Worm (Caenorhabditis elegans) whole organism, young adult: ENCODE results near the gene C06A8.8.

Experiments used
- B0019.2 ChIP-seq: fragments of 200-800 bp; sonication (Bioruptor generic); conservative IDR thresholded peaks from 2 replicates; pipeline ENCODE4 v1.3.6; 2022; ENCODE audit warnings: missing genetic modification reagents, missing genetic modification characterization, missing compliant biosample characterization
- B0261.1 ChIP-seq: sonication (generic microtip); optimal IDR thresholded peaks from 2 replicates; lab custom pipeline; 2016; ENCODE audit warnings: mild to moderate bottlenecking, missing genetic modification characterization, moderate library complexity, missing compliant biosample characterization
- C06A6.2 ChIP-seq: fragments of 200-800 bp; sonication (Bioruptor generic); conservative IDR thresholded peaks from 2 replicates; pipeline ENCODE4 v1.3.6; 2022; ENCODE audit warnings: missing genetic modification characterization, missing compliant biosample characterization
- C17E4.6 ChIP-seq: fragments of 200-800 bp; sonication (Bioruptor generic); IDR thresholded peaks from 2 replicates; pipeline ENCODE4 v1.3.6; 2022; ENCODE audit warnings: missing genetic modification reagents, missing genetic modification characterization, missing compliant biosample characterization
- F37B4.10 ChIP-seq: fragments of 200-800 bp; sonication (Bioruptor generic); IDR thresholded peaks from 2 replicates; pipeline ENCODE4 v1.3.6; 2022; ENCODE audit warnings: missing genetic modification characterization, missing compliant biosample characterization
- F52B5.7 ChIP-seq: sonication (generic microtip); optimal IDR thresholded peaks from 2 replicates; lab custom pipeline; 2016; ENCODE audit warnings: mild to moderate bottlenecking, missing genetic modification characterization, missing compliant biosample characterization
- F57A8.1 ChIP-seq: fragments of 200-800 bp; sonication (Bioruptor generic); optimal IDR thresholded peaks from 2 replicates; lab custom pipeline; 2018; ENCODE audit warnings: mild to moderate bottlenecking, missing genetic modification characterization, moderate library complexity, missing compliant biosample characterization
- T07F8.4 ChIP-seq: sonication (generic microtip); optimal IDR thresholded peaks from 2 replicates; lab custom pipeline; 2016; ENCODE audit warnings: mild to moderate bottlenecking, missing genetic modification characterization, moderate library complexity, missing compliant biosample characterization
- Y53F4B.3 ChIP-seq: fragments of 200-800 bp; sonication (Bioruptor generic); IDR thresholded peaks from 2 replicates; pipeline ENCODE4 v1.3.6; 2022; ENCODE audit warnings: missing genetic modification reagents, missing genetic modification characterization, missing compliant biosample characterization
- Y56A3A.18 ChIP-seq: fragments of 200-800 bp; sonication (Bioruptor generic); IDR thresholded peaks from 2 replicates; pipeline ENCODE4 v1.3.6; 2022; ENCODE audit warnings: missing genetic modification reagents, missing genetic modification characterization, missing compliant biosample characterization
- Y95B8A.8 ChIP-seq: fragments of 200-800 bp; sonication (Bioruptor generic); IDR thresholded peaks from 2 replicates; pipeline ENCODE4 v1.3.6; 2022; ENCODE audit warnings: missing genetic modification reagents, missing genetic modification characterization, missing compliant biosample characterization
- ZK185.1 ChIP-seq: sonication (generic microtip); optimal IDR thresholded peaks from 2 replicates; lab custom pipeline; 2016; ENCODE audit warnings: mild to moderate bottlenecking, missing genetic modification characterization, missing compliant biosample characterization; ENCODE audit not compliant: poor library complexity, severe bottlenecking
- akir-1 ChIP-seq: fragments of 200-800 bp; sonication (Bioruptor generic); optimal IDR thresholded peaks from 2 replicates; lab custom pipeline; 2018; ENCODE audit warnings: mild to moderate bottlenecking, missing genetic modification characterization, moderate library complexity, missing compliant biosample characterization
- aptf-3 ChIP-seq: fragments of 200-800 bp; sonication (Bioruptor generic); IDR thresholded peaks from 2 replicates; pipeline ENCODE4 v1.3.6; 2022; ENCODE audit warnings: missing genetic modification characterization, missing compliant biosample characterization
- athp-1 ChIP-seq: sonication (generic microtip); optimal IDR thresholded peaks from 2 replicates; lab custom pipeline; 2017; ENCODE audit warnings: mild to moderate bottlenecking, missing genetic modification characterization, missing compliant biosample characterization
- attf-5 ChIP-seq: fragments of 200-800 bp; sonication (Bioruptor generic); optimal IDR thresholded peaks from 2 replicates; lab custom pipeline; 2018; ENCODE audit warnings: mild to moderate bottlenecking, missing genetic modification characterization, missing compliant biosample characterization
- ceh-40 ChIP-seq: fragments of 200-800 bp; sonication (Bioruptor generic); IDR thresholded peaks from 2 replicates; pipeline ENCODE4 v1.3.6; 2022; ENCODE audit warnings: missing genetic modification characterization, missing compliant biosample characterization
- efl-1 ChIP-seq: fragments of 150-350 bp; optimal IDR thresholded peaks from 2 replicates; lab custom pipeline; 2014; ENCODE audit warnings: missing biosample characterization, missing genetic modification reagents, missing genetic modification characterization
- egl-44 ChIP-seq: fragments of 200-800 bp; sonication (Bioruptor generic); IDR thresholded peaks from 2 replicates; pipeline ENCODE4 v1.3.6; 2022; ENCODE audit warnings: missing genetic modification reagents, missing genetic modification characterization, missing compliant biosample characterization
- egrh-3 ChIP-seq: fragments of 200-800 bp; sonication (Bioruptor generic); IDR thresholded peaks from 2 replicates; pipeline ENCODE4 v1.3.6; 2022; ENCODE audit warnings: missing genetic modification reagents, missing genetic modification characterization, missing compliant biosample characterization
- ekl-4 ChIP-seq: fragments of 200-800 bp; sonication (Bioruptor generic); IDR thresholded peaks from 2 replicates; pipeline ENCODE4 v1.3.6; 2022; ENCODE audit warnings: missing genetic modification reagents, missing genetic modification characterization, missing compliant biosample characterization
- hlh-26 ChIP-seq: fragments of 200-800 bp; sonication (Bioruptor generic); conservative IDR thresholded peaks from 2 replicates; pipeline ENCODE4 v1.3.6; 2022; ENCODE audit warnings: missing genetic modification reagents, missing genetic modification characterization, missing compliant biosample characterization
- hmg-1.2 ChIP-seq: fragments of 200-800 bp; sonication (Bioruptor generic); IDR thresholded peaks from 2 replicates; pipeline ENCODE4 v1.3.6; 2022; ENCODE audit warnings: missing genetic modification reagents, missing genetic modification characterization, missing compliant biosample characterization
- hsf-1 ChIP-seq: fragments of 200-800 bp; sonication (Bioruptor generic); IDR thresholded peaks from 2 replicates; pipeline ENCODE4 v1.3.6; 2022; ENCODE audit warnings: missing genetic modification reagents, missing genetic modification characterization, missing compliant biosample characterization
- lir-1 ChIP-seq: fragments of 200-800 bp; sonication (Bioruptor generic); conservative IDR thresholded peaks from 2 replicates; pipeline ENCODE4 v1.3.6; 2022; ENCODE audit warnings: missing genetic modification reagents, missing genetic modification characterization, missing compliant biosample characterization
- madf-6 ChIP-seq: fragments of 200-800 bp; sonication (Bioruptor generic); IDR thresholded peaks from 2 replicates; pipeline ENCODE4 v1.3.6; 2022; ENCODE audit warnings: missing genetic modification reagents, missing genetic modification characterization, missing compliant biosample characterization
- mcd-1 ChIP-seq: fragments of 200-800 bp; sonication (Bioruptor generic); IDR thresholded peaks from 2 replicates; pipeline ENCODE4 v1.3.6; 2022; ENCODE audit warnings: missing genetic modification reagents, missing genetic modification characterization, missing compliant biosample characterization
- mxl-1 ChIP-seq: sonication (generic microtip); optimal IDR thresholded peaks from 2 replicates; lab custom pipeline; 2016; ENCODE audit warnings: missing genetic modification characterization, missing compliant biosample characterization
- nfya-2 ChIP-seq: fragments of 200-800 bp; sonication (Bioruptor generic); IDR thresholded peaks from 2 replicates; pipeline ENCODE4 v1.3.6; 2022; ENCODE audit warnings: missing genetic modification reagents, missing genetic modification characterization, missing compliant biosample characterization
- nfyb-1 ChIP-seq: fragments of 200-800 bp; sonication (Bioruptor generic); IDR thresholded peaks from 2 replicates; pipeline ENCODE4 v1.3.6; 2022; ENCODE audit warnings: missing genetic modification reagents, missing genetic modification characterization, missing compliant biosample characterization
- nhr-179 ChIP-seq: sonication (generic microtip); optimal IDR thresholded peaks from 2 replicates; lab custom pipeline; 2016; ENCODE audit warnings: mild to moderate bottlenecking, missing genetic modification characterization, missing compliant biosample characterization
- nhr-27 ChIP-seq: fragments of 200-800 bp; sonication (Bioruptor generic); optimal IDR thresholded peaks from 2 replicates; lab custom pipeline; 2018; ENCODE audit warnings: mild to moderate bottlenecking, missing genetic modification characterization, moderate library complexity, missing compliant biosample characterization
- nhr-90 ChIP-seq: sonication (generic microtip); optimal IDR thresholded peaks from 2 replicates; lab custom pipeline; 2016; ENCODE audit warnings: missing genotype, mild to moderate bottlenecking, missing genetic modification characterization, missing compliant biosample characterization
- pha-4 ChIP-seq: fragments of 150-350 bp; sonication (generic microtip); optimal IDR thresholded peaks from 2 replicates; lab custom pipeline; 2014; ENCODE audit warnings: missing biosample characterization, missing genetic modification reagents, missing genetic modification characterization
- sdz-38 ChIP-seq: sonication (generic microtip); optimal IDR thresholded peaks from 2 replicates; lab custom pipeline; 2016; ENCODE audit warnings: missing genotype, missing genetic modification characterization, missing compliant biosample characterization
- sea-2 ChIP-seq: fragments of 200-800 bp; sonication (Bioruptor generic); IDR thresholded peaks from 2 replicates; pipeline ENCODE4 v1.3.6; 2022; ENCODE audit warnings: missing genetic modification characterization, missing compliant biosample characterization
- snpc-1.3 ChIP-seq: sonication (generic microtip); optimal IDR thresholded peaks from 2 replicates; lab custom pipeline; 2017; ENCODE audit warnings: missing genetic modification characterization, mild to moderate bottlenecking, missing compliant biosample characterization, antibody characterized with exemption, moderate library complexity, missing genotype, missing genetic modification reagents; ENCODE audit not compliant: insufficient read depth
- snpc-4 ChIP-seq, 5 experiments: fragments of 150-350 bp in 1 of 5; sonication (generic microtip) in 4 of 5; optimal IDR thresholded peaks; 2 replicates each; lab custom pipeline; 2014 to 2018; ENCODE audit warnings: missing genetic modification characterization in 5 of 5, missing biosample characterization in 3 of 5, antibody characterized with exemption in 2 of 5, mild to moderate bottlenecking in 2 of 5, missing compliant biosample characterization in 2 of 5, missing genotype in 2 of 5, moderate library complexity in 2 of 5, missing genetic modification reagents in 1 of 5
- sptf-2 ChIP-seq: fragments of 200-800 bp; sonication (Bioruptor generic); optimal IDR thresholded peaks from 2 replicates; lab custom pipeline; 2018; ENCODE audit warnings: mild to moderate bottlenecking, missing genetic modification characterization, missing compliant biosample characterization
- unc-130 ChIP-seq: sonication (generic microtip); optimal IDR thresholded peaks from 2 replicates; lab custom pipeline; 2016; ENCODE audit warnings: missing genetic modification reagents, missing genetic modification characterization, missing compliant biosample characterization
- zim-3 ChIP-seq: sonication (generic microtip); optimal IDR thresholded peaks from 2 replicates; lab custom pipeline; 2017; ENCODE audit warnings: mild to moderate bottlenecking, missing genetic modification characterization, moderate library complexity, missing compliant biosample characterization
- ztf-18 ChIP-seq: sonication (generic microtip); optimal IDR thresholded peaks from 2 replicates; lab custom pipeline; 2016; ENCODE audit warnings: missing genotype, mild to moderate bottlenecking, missing genetic modification characterization, missing compliant biosample characterization
- ztf-25 ChIP-seq: fragments of 200-800 bp; sonication (Bioruptor generic); IDR thresholded peaks from 2 replicates; pipeline ENCODE4 v1.3.6; 2022; ENCODE audit warnings: missing genetic modification reagents, missing genetic modification characterization, missing compliant biosample characterization
- ztf-28 ChIP-seq: fragments of 200-800 bp; sonication (Bioruptor generic); IDR thresholded peaks from 2 replicates; pipeline ENCODE4 v1.3.6; 2022; ENCODE audit warnings: missing genetic modification reagents, missing genetic modification characterization, missing compliant biosample characterization
- ztf-3 ChIP-seq: fragments of 200-800 bp; sonication (Bioruptor generic); optimal IDR thresholded peaks from 2 replicates; lab custom pipeline; 2018; ENCODE audit warnings: mild to moderate bottlenecking, missing genetic modification characterization, missing compliant biosample characterization

C06A8.8 gene

DNA sequence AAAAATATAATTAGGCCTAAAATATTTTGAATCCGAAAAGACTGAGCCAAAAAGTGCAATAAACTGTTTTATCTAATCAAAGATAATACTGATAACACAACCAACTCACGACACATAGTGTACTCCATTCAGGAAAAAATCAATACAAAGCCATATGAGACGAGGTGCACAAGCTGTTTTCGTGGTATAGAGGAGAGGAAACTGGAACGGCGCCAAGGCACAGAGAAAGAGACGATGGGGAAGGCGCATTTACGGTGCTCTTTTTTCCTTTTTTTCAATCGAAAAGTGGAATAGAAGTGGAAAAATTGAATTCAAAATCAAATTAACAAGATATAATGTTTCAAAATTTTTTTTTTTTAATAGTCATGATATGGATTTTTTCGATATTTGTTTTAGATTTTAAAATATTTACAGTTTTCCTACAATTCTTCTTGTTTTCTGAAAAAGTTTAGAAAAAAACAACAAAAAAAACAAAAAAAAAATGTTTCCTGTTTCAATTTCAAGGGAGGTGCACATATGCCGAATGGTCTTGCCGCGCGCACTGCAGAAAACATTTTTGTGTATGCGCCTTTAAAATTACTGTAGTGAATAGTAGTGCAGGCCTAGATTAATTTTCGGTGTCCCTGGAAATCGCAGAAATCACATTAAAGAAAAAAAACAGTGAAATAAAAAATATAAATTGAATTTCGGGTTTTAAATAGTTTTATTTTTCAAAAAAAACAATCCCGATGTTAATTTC, 13.3 kb downstream of the C06A8.8 start, which contains the start of gene B0228.7 (continued):
- TF ChIP-seq efl-1 (peak; percentile 69), lir-1 (GFP tag; lab: Robert Waterston, UW) (no peak), nhr-90 (no peak), athp-1 (tag; lab: Kevin White, UChicago) (peak; percentile 2), attf-5 (GFP tag; lab: Kevin White, UChicago) (peak; percentile 28), madf-6 (peak; percentile 97), nhr-179 (tag; lab: Kevin White, UChicago) (no peak), zim-3 (tag; lab: Kevin White, UChicago) (no peak), T07F8.4 (tag; lab: Kevin White, UChicago) (no peak), ZK185.1 (tag; lab: Kevin White, UChicago) (no peak), snpc-4 (GFP tag; optimal IDR thresholded peaks at IDR 0.05; lab: Kevin White, UChicago) (peak; percentile 19), snpc-4 (tag; optimal IDR thresholded peaks at IDR 0.05; lab: Kevin White, UChicago) (no peak)

DNA sequence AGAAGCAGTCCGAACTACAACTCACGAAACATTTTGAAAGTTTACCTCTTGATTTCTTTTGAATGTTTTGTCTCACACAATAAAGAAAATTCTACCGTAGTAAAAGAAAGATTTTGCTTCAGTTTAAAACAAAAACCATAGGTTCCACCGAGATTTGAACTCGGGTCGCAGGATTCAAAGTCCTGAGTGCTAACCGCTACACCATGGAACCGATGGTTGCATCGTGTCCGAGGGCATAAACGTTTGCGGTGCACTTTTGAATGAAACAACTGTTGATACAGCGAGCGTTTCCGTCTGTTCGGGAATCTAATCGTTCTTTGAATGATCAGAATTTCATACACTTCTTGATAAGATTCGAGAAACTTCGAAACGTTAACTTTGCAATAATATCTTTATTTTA, 15.0 kb downstream of the C06A8.8 start:
- TF ChIP-seq ztf-3 (GFP tag; lab: Kevin White, UChicago) = peak; percentile 59
- peak; percentile 65 for TF ChIP-seq hmg-1.2 (GFP tag; lab: Robert Waterston, UW)
- no peak for TF ChIP-seq sea-2 (GFP tag; lab: Robert Waterston, UW)
- TF ChIP-seq hlh-26 (GFP tag; lab: Robert Waterston, UW) = no peak
- 0 out of 2 replicates have a peak, but pooled peaks have one; percentile 48 for TF ChIP-seq C17E4.6 (GFP tag; lab: Robert Waterston, UW)
- no peak for TF ChIP-seq egrh-3 (GFP tag; lab: Robert Waterston, UW)
- TF ChIP-seq F37B4.10 (GFP tag; lab: Robert Waterston, UW) = 0 out of 2 replicates have a peak, but pooled peaks have one; percentile 71
- no peak for TF ChIP-seq T07F8.4 (tag; lab: Kevin White, UChicago)
- 0 out of 2 replicates have a peak, but pooled peaks have one; percentile 16 for TF ChIP-seq Y53F4B.3 (GFP tag; lab: Robert Waterston, UW)
- 0 out of 2 replicates have a peak, but pooled peaks have one; percentile 10 for TF ChIP-seq Y95B8A.8 (GFP tag; lab: Robert Waterston, UW)
- 0 out of 2 replicates have a peak, but pooled peaks have one; percentile 42 for TF ChIP-seq aptf-3 (GFP tag; lab: Robert Waterston, UW)
- TF ChIP-seq ekl-4 = 0 out of 2 replicates have a peak, but pooled peaks have one; percentile 44
- TF ChIP-seq akir-1 (GFP tag; lab: Kevin White, UChicago) = no peak
- TF ChIP-seq zim-3 (tag; lab: Kevin White, UChicago) = peak; percentile 18
- no peak for TF ChIP-seq sptf-2 (GFP tag; lab: Kevin White, UChicago)
- TF ChIP-seq nfyb-1 (GFP tag; lab: Robert Waterston, UW) = peak; percentile 69; the same call in 1 of the 2 replicates
- TF ChIP-seq ceh-40 = 0 out of 2 replicates have a peak, but pooled peaks have one; percentile 28
- TF ChIP-seq ztf-28 = no peak
- TF ChIP-seq nfya-2 (GFP tag; lab: Robert Waterston, UW) = no peak
- TF ChIP-seq F52B5.7 (tag; lab: Kevin White, UChicago) = no peak
- TF ChIP-seq Y56A3A.18 (GFP tag; lab: Robert Waterston, UW) = 0 out of 2 replicates have a peak, but pooled peaks have one; percentile 31
- TF ChIP-seq unc-130 (GFP tag; lab: Kevin White, UChicago) = peak; percentile 35
- TF ChIP-seq B0261.1 (tag; lab: Kevin White, UChicago) = peak; percentile 88
- TF ChIP-seq B0019.2 (GFP tag; lab: Robert Waterston, UW) = no peak
- TF ChIP-seq C06A6.2 (GFP tag; lab: Robert Waterston, UW) = no peak
- TF ChIP-seq egl-44 (GFP tag; lab: Robert Waterston, UW) = 0 out of 2 replicates have a peak, but pooled peaks have one; percentile 36
- TF ChIP-seq ztf-18 = peak; percentile 59
- peak; percentile 59 for TF ChIP-seq mcd-1 (GFP tag; lab: Robert Waterston, UW)
- no peak for TF ChIP-seq sdz-38 (tag; lab: Kevin White, UChicago)
- TF ChIP-seq nhr-27 (tag; lab: Kevin White, UChicago) = no peak
- TF ChIP-seq pha-4 = no peak
- TF ChIP-seq mxl-1 (tag; lab: Kevin White, UChicago) = peak; percentile 25
- peak; percentile 72 for TF ChIP-seq hsf-1 (GFP tag; lab: Robert Waterston, UW)
- TF ChIP-seq ztf-25 (GFP tag; lab: Robert Waterston, UW) = no peak
- TF ChIP-seq snpc-1.3 (tag; lab: Kevin White, UChicago) = no peak
- TF ChIP-seq F57A8.1 (GFP tag; lab: Kevin White, UChicago) = no peak
